Fruit fly (Drosophila melanogaster) whole organism, embryonic: ENCODE data around the gene cmb.

Experiments
- Ada2b ChIP-seq: fragments of 200-800 bp; sonication (Bioruptor generic); IDR thresholded peaks from 2 replicates; pipeline ENCODE4 v1.3.6; 2022; ENCODE audit warnings: missing biosample characterization, missing genetic modification characterization
- CG10366 ChIP-seq: fragments of 200-800 bp; sonication (Bioruptor generic); IDR thresholded peaks from 2 replicates; pipeline ENCODE4 v1.3.6; 2022; ENCODE audit warnings: missing biosample characterization, missing genetic modification characterization
- CG10462 ChIP-seq: fragments of 200-800 bp; sonication (Bioruptor generic); optimal IDR thresholded peaks from 2 replicates; lab custom pipeline; 2016; ENCODE audit warnings: missing biosample characterization, missing genetic modification characterization
- CG12769 ChIP-seq: fragments of 200-800 bp; sonication (Bioruptor generic); optimal IDR thresholded peaks from 2 replicates; lab custom pipeline; 2019; ENCODE audit warnings: missing biosample characterization, mild to moderate bottlenecking, missing genetic modification characterization, moderate library complexity
- CG13123 ChIP-seq: fragments of 200-800 bp; sonication (Bioruptor generic); optimal IDR thresholded peaks from 2 replicates; lab custom pipeline; 2016; ENCODE audit warnings: missing biosample characterization, missing genetic modification characterization
- CG13894 ChIP-seq: fragments of 200-800 bp; sonication (Bioruptor generic); optimal IDR thresholded peaks from 3 replicates; lab custom pipeline; 2018; ENCODE audit warnings: missing biosample characterization, mild to moderate bottlenecking, missing genetic modification characterization, moderate library complexity
- CG14050 ChIP-seq: fragments of 200-800 bp; sonication (Bioruptor generic); IDR thresholded peaks from 3 replicates; pipeline ENCODE4 v1.3.6; 2022; ENCODE audit warnings: missing biosample characterization, missing genetic modification characterization
- CG14710 ChIP-seq: fragments of 200-800 bp; sonication (Bioruptor generic); optimal IDR thresholded peaks from 3 replicates; lab custom pipeline; 2019; ENCODE audit warnings: missing biosample characterization, mild to moderate bottlenecking, missing genetic modification characterization, moderate library complexity
- CG1529 ChIP-seq: fragments of 200-800 bp; sonication (Bioruptor generic); optimal IDR thresholded peaks from 3 replicates; lab custom pipeline; 2018; ENCODE audit warnings: missing biosample characterization, missing genetic modification characterization
- CG15696 ChIP-seq: fragments of 200-800 bp; sonication (Bioruptor generic); optimal IDR thresholded peaks from 2 replicates; lab custom pipeline; 2019; ENCODE audit warnings: missing biosample characterization, mild to moderate bottlenecking, missing genetic modification characterization, moderate library complexity
- CG32772 ChIP-seq: fragments of 200-800 bp; sonication (Bioruptor generic); IDR thresholded peaks from 2 replicates; pipeline ENCODE4 v1.3.6; 2022; ENCODE audit warnings: missing biosample characterization, missing genetic modification characterization
- CG34224 ChIP-seq: fragments of 200-800 bp; sonication (Bioruptor generic); IDR thresholded peaks from 3 replicates; pipeline ENCODE4 v1.3.6; 2022; ENCODE audit warnings: missing biosample characterization, missing genetic modification characterization; ENCODE audit not compliant: partially characterized antibody
- CG42726 ChIP-seq: fragments of 200-800 bp; sonication (Bioruptor generic); IDR thresholded peaks from 2 replicates; pipeline ENCODE4 v1.3.6; 2022; ENCODE audit warnings: missing biosample characterization, missing genetic modification characterization; ENCODE audit not compliant: partially characterized antibody
- CG6683 ChIP-seq: fragments of 200-800 bp; sonication (Bioruptor generic); optimal IDR thresholded peaks from 2 replicates; lab custom pipeline; 2017; ENCODE audit warnings: missing biosample characterization, mild to moderate bottlenecking, missing genetic modification characterization, missing genetic modification reagents
- CG6791 ChIP-seq: fragments of 200-800 bp; sonication (Bioruptor generic); IDR thresholded peaks from 3 replicates; pipeline ENCODE4 v1.3.6; 2022; ENCODE audit warnings: missing biosample characterization, missing genetic modification characterization; ENCODE audit not compliant: partially characterized antibody
- CG8359 ChIP-seq: fragments of 200-800 bp; sonication (Bioruptor generic); optimal IDR thresholded peaks from 2 replicates; lab custom pipeline; 2017; ENCODE audit warnings: missing biosample characterization, mild to moderate bottlenecking, missing genetic modification characterization, borderline replicate concordance
- D19A ChIP-seq: fragments of 200-800 bp; optimal IDR thresholded peaks from 3 replicates; lab custom pipeline; 2019; ENCODE audit warnings: missing biosample characterization, mild to moderate bottlenecking, missing genetic modification characterization, moderate library complexity
- D19B ChIP-seq: fragments of 200-800 bp; sonication (Bioruptor generic); optimal IDR thresholded peaks from 2 replicates; lab custom pipeline; 2017; ENCODE audit warnings: missing biosample characterization, mild to moderate bottlenecking, missing genetic modification characterization
- Deaf1 ChIP-seq: fragments of 200-800 bp; optimal IDR thresholded peaks from 3 replicates; lab custom pipeline; 2019; ENCODE audit warnings: missing biosample characterization, mild to moderate bottlenecking, missing genetic modification characterization, moderate library complexity
- Dek ChIP-seq: fragments of 200-800 bp; sonication (Bioruptor generic); optimal IDR thresholded peaks from 3 replicates; lab custom pipeline; 2019; ENCODE audit warnings: missing biosample characterization, mild to moderate bottlenecking, missing genetic modification characterization, moderate library complexity
- Dip3 ChIP-seq: fragments of 200-800 bp; sonication (Bioruptor generic); optimal IDR thresholded peaks from 3 replicates; lab custom pipeline; 2016; ENCODE audit warnings: missing biosample characterization, missing genetic modification characterization
- Dp ChIP-seq: fragments of 200-800 bp; sonication (Bioruptor generic); optimal IDR thresholded peaks from 2 replicates; lab custom pipeline; 2018; ENCODE audit warnings: missing biosample characterization, mild to moderate bottlenecking, missing genetic modification characterization, moderate library complexity
- Drgx ChIP-seq: fragments of 200-800 bp; sonication (Bioruptor generic); IDR thresholded peaks from 2 replicates; pipeline ENCODE4 v1.3.6; 2022; ENCODE audit warnings: missing biosample characterization, missing genetic modification characterization
- Gsc ChIP-seq: fragments of 200-800 bp; sonication (Bioruptor generic); IDR thresholded peaks from 2 replicates; pipeline ENCODE4 v1.3.6; 2022; ENCODE audit warnings: missing biosample characterization, missing genetic modification characterization
- HLHmδ ChIP-seq: fragments of 200-800 bp; sonication (Bioruptor generic); optimal IDR thresholded peaks from 2 replicates; lab custom pipeline; 2018; ENCODE audit warnings: missing biosample characterization, mild to moderate bottlenecking, missing genetic modification characterization, moderate library complexity
- Hr51 ChIP-seq, 2 experiments: fragments of 200-800 bp; sonication (Bioruptor generic); optimal IDR thresholded peaks; 2 replicates in 1 of 2; 3 replicates in 1 of 2; lab custom pipeline; 2016 to 2018; ENCODE audit warnings: missing biosample characterization in 2 of 2, missing genetic modification characterization in 2 of 2, mild to moderate bottlenecking in 1 of 2, moderate library complexity in 1 of 2
- Med ChIP-seq: fragments of 200-800 bp; sonication (Bioruptor generic); peaks from one replicate; lab custom pipeline; 2016; ENCODE audit warnings: missing biosample characterization, missing genetic modification characterization, mild to moderate bottlenecking, inconsistent platforms, moderate library complexity
- Nf-YB ChIP-seq: fragments of 200-800 bp; sonication (Bioruptor generic); optimal IDR thresholded peaks from 3 replicates; lab custom pipeline; 2019; ENCODE audit warnings: missing biosample characterization, mild to moderate bottlenecking, missing genetic modification characterization, moderate library complexity
- Spps ChIP-seq: fragments of 200-800 bp; sonication (Bioruptor generic); optimal IDR thresholded peaks from 2 replicates; lab custom pipeline; 2018; ENCODE audit warnings: missing biosample characterization, mild to moderate bottlenecking, missing genetic modification characterization
- TFAM ChIP-seq: fragments of 200-800 bp; sonication (Bioruptor generic); optimal IDR thresholded peaks from 2 replicates; lab custom pipeline; 2017; ENCODE audit warnings: missing biosample characterization, missing genetic modification characterization, inconsistent platforms
- ato ChIP-seq: fragments of 200-800 bp; sonication (Bioruptor generic); IDR thresholded peaks from 2 replicates; pipeline ENCODE4 v1.3.6; 2022; ENCODE audit warnings: missing biosample characterization, missing genetic modification characterization; ENCODE audit not compliant: partially characterized antibody
- cg ChIP-seq: fragments of 200-800 bp; sonication (Bioruptor generic); optimal IDR thresholded peaks from 3 replicates; lab custom pipeline; 2019; ENCODE audit warnings: missing biosample characterization, mild to moderate bottlenecking, missing genetic modification characterization, moderate library complexity
- dmrt99B ChIP-seq: fragments of 200-800 bp; sonication (Bioruptor generic); optimal IDR thresholded peaks from 2 replicates; lab custom pipeline; 2018; ENCODE audit warnings: missing biosample characterization, mild to moderate bottlenecking, missing genetic modification characterization, moderate library complexity
- fd102C ChIP-seq: fragments of 200-800 bp; sonication (Bioruptor generic); optimal IDR thresholded peaks from 2 replicates; lab custom pipeline; 2018; ENCODE audit warnings: missing biosample characterization, mild to moderate bottlenecking, missing genetic modification characterization, moderate library complexity
- gce ChIP-seq: fragments of 200-800 bp; sonication (Bioruptor generic); IDR thresholded peaks from 3 replicates; pipeline ENCODE4 v1.3.6; 2022; ENCODE audit warnings: missing biosample characterization, missing genetic modification characterization
- grn ChIP-seq: fragments of 200-800 bp; sonication (Bioruptor generic); optimal IDR thresholded peaks from 3 replicates; lab custom pipeline; 2017; ENCODE audit warnings: missing biosample characterization, missing genetic modification characterization
- ind ChIP-seq: fragments of 200-800 bp; sonication (Bioruptor generic); optimal IDR thresholded peaks from 3 replicates; lab custom pipeline; 2016; ENCODE audit warnings: missing biosample characterization, missing genetic modification characterization
- knrl ChIP-seq: fragments of 200-800 bp; sonication (Bioruptor generic); IDR thresholded peaks from 3 replicates; pipeline ENCODE4 v1.3.6; 2022; ENCODE audit warnings: missing biosample characterization, missing genetic modification characterization; ENCODE audit not compliant: partially characterized antibody
- lab ChIP-seq: fragments of 200-800 bp; sonication (Bioruptor generic); optimal IDR thresholded peaks from 3 replicates; lab custom pipeline; 2017; ENCODE audit warnings: missing biosample characterization, missing genetic modification characterization, mild to moderate bottlenecking, moderate library complexity, missing genetic modification reagents
- nom ChIP-seq: fragments of 200-800 bp; sonication (Bioruptor generic); optimal IDR thresholded peaks from 2 replicates; lab custom pipeline; 2017; ENCODE audit warnings: missing biosample characterization, missing genetic modification characterization, mild to moderate bottlenecking, moderate library complexity, missing genetic modification reagents
- pzg ChIP-seq: fragments of 200-800 bp; sonication (Bioruptor generic); optimal IDR thresholded peaks from 3 replicates; lab custom pipeline; 2018; ENCODE audit warnings: missing biosample characterization, mild to moderate bottlenecking, missing genetic modification characterization, moderate library complexity
- sima ChIP-seq: fragments of 200-800 bp; sonication (Bioruptor generic); optimal IDR thresholded peaks from 2 replicates; lab custom pipeline; 2016; ENCODE audit warnings: missing biosample characterization, missing genetic modification characterization
- tx ChIP-seq: fragments of 200-800 bp; sonication (Bioruptor generic); optimal IDR thresholded peaks from 2 replicates; lab custom pipeline; 2016; ENCODE audit warnings: missing biosample characterization, missing genetic modification characterization
- unpg ChIP-seq: fragments of 200-800 bp; sonication (Bioruptor generic); optimal IDR thresholded peaks from 3 replicates; lab custom pipeline; 2018; ENCODE audit warnings: missing biosample characterization, mild to moderate bottlenecking, missing genetic modification characterization, moderate library complexity

Gene cmb

DNA sequence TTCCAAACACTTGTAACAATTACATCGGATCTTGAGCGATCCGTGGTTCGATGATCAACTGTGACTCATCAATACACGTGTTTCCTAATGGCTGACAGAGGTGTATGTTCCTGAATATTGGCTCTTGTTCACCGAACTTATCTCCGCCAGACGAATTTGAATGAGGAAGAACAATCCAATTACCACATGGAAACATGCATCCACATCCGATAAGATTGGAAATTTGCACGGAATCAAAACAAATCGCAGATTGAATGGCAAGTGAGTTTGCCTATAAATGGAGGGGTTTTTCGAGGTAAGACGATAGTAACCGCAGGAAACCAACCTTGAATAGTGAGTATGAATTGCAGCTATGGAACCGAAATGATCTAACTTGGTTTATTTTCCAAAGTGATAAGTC, 4.7 kb upstream of the cmb start, which contains the start of gene CG10725:
TSS of gene CG10725 (plus strand) at position 301 of the 400 bp plus-strand sequence.
- TF ChIP-seq CG13123 (GFP tag; lab: Kevin White, UChicago) (no peak), CG1529 (GFP tag; lab: Kevin White, UChicago) (no peak), sima (GFP tag; lab: Kevin White, UChicago) (no peak), Dip3 (GFP tag; lab: Kevin White, UChicago) (no peak), CG32772 (GFP tag; lab: Robert Waterston, UW) (no peak), gce (GFP tag; lab: Robert Waterston, UW) (no peak), Spps (tag; lab: Kevin White, UChicago) (no peak), ind (GFP tag; lab: Kevin White, UChicago) (no peak), CG8359 (GFP tag; lab: Kevin White, UChicago) (no peak), fd102C (GFP tag; lab: Kevin White, UChicago) (no peak), CG10366 (no peak), Dek (tag; lab: Kevin White, UChicago) (no peak), CG15696 (tag; lab: Kevin White, UChicago) (no peak), Gsc (GFP tag; lab: Robert Waterston, UW) (no peak), tx (no peak)

DNA sequence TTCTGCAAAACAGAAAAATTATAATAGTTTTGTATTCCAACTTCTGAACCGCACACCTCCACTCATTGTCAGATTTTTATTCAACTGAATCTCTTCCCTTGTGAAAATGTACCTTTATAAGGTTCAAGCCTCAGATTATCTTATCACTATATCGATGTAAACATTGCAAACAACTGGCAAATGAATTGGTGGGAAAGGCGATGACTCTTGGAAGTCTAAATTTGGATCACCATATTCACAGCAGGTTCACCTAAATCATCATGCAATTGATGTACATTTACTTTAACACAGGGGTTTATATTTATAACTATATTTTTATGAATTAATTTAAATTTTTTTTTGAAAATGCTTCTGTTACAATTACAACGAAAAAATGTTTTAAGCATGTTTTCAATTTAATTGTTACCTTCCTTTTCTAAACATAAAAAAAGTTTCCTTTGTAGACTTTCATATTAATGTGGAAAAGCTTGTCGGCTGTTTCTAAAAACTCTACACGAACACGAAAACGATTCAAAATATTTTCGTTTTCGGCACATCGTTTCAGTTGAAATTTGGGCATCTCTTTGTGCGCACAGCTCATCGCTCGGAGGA, 1.9 kb upstream of the cmb start, which contains the start of the genes CG10140 and CG14109:
TSS of gene CG10140 (minus strand) at position 101 of the 591 bp plus-strand sequence.
TSS of gene CG14109 (plus strand) at position 541 of the 591 bp plus-strand sequence.
- peak; percentile 89 for TF ChIP-seq Deaf1 (tag; lab: Kevin White, UChicago)
- peak; percentile 20 for TF ChIP-seq D19A (tag; lab: Kevin White, UChicago)
- TF ChIP-seq CG14050 (GFP tag; lab: Robert Waterston, UW): no peak
- TF ChIP-seq, all 482 proteins: peak for 2

DNA sequence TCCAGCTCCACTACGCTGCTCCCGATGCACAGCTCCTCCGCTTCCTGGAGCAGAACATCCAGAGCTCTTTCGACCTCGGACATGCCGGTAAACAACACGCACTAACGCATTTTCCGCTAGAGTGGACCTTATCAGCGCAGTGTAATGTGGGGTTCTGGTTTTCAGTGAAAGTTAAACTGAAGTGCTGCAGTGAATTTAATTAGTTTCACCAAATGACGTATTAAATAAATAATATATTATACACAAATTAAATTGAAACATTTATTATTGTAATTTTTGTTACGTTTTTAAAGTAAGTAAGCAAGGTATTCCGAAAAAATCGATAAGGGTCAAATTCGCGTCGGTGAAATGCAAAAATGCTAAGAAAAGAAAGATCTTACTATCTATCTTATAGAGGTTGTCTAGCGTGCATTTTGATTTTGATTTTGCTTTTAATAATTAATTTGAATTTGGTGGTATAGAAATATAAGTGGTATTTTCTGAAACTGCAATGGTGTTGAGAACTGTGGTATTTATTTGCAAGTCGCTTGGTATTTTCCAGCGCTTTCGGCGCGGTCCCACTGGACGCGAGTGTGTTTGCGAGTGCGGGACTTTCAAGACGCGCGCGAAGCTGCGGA, 7.9 kb downstream of the cmb start, which contains the start of the genes JMJD7 and CG10738:
TSS of gene JMJD7 (minus strand) at position 107 of the 617 bp plus-strand sequence.
TSS of gene CG10738 (plus strand) at position 594 of the 617 bp plus-strand sequence.
- no peak for TF ChIP-seq CG12769 (tag; lab: Kevin White, UChicago)
- peak; percentile 81 for TF ChIP-seq Dp (GFP tag; lab: Kevin White, UChicago)
- peak; percentile 68 for TF ChIP-seq nom (GFP tag; lab: Kevin White, UChicago)
- TF ChIP-seq CG14710 (tag; lab: Kevin White, UChicago): peak; percentile 84
- TF ChIP-seq HLHmδ (GFP tag; lab: Kevin White, UChicago): no peak
- no peak for TF ChIP-seq CG34224
- TF ChIP-seq Nf-YB: no peak
- TF ChIP-seq Hr51 (GFP tag; optimal IDR thresholded peaks at IDR 0.05; lab: Kevin White, UChicago): peak in 1 of 2 experiments; percentile 19
- no peak for TF ChIP-seq TFAM (GFP tag; lab: Kevin White, UChicago)
- no peak for TF ChIP-seq grn (GFP tag; lab: Kevin White, UChicago)
- TF ChIP-seq unpg (GFP tag; lab: Kevin White, UChicago): peak; percentile 26
- no peak for TF ChIP-seq knrl (GFP tag; lab: Robert Waterston, UW)
- TF ChIP-seq D19B (GFP tag; lab: Kevin White, UChicago): peak; percentile 18
- TF ChIP-seq CG1529 (GFP tag; lab: Kevin White, UChicago): no peak
- peak; percentile 87 for TF ChIP-seq lab (GFP tag; lab: Kevin White, UChicago)
- no peak for TF ChIP-seq CG10462 (GFP tag; lab: Kevin White, UChicago)
- peak; percentile 78 for TF ChIP-seq Drgx (GFP tag; lab: Robert Waterston, UW)
- TF ChIP-seq CG42726 (GFP tag; lab: Robert Waterston, UW): no peak
- no peak for TF ChIP-seq CG6791
- TF ChIP-seq dmrt99B (tag; lab: Kevin White, UChicago): peak; percentile 18
- TF ChIP-seq Ada2b: peak; percentile 84
- TF ChIP-seq ato (GFP tag; lab: Robert Waterston, UW): no peak
- peak; percentile 64 for TF ChIP-seq pzg
- TF ChIP-seq cg: no peak
- peak; percentile 43 for TF ChIP-seq CG6683 (GFP tag; lab: Kevin White, UChicago)
- TF ChIP-seq Med (GFP tag; lab: Kevin White, UChicago): peak; percentile 80
- no peak for TF ChIP-seq CG13894 (tag; lab: Kevin White, UChicago)
